Worm (Caenorhabditis elegans): ENCODE data around the gene ccm-2.

- no peak for TF ChIP-seq lsy-2 (tag; optimal IDR thresholded peaks at IDR 0.05)
- TF ChIP-seq blmp-1 (tag; optimal IDR thresholded peaks at IDR 0.05), result no peak
- no peak for TF ChIP-seq lin-32 (GFP tag; optimal IDR thresholded peaks at IDR 0.05)
- TF ChIP-seq pha-4 (tag; optimal IDR thresholded peaks at IDR 0.05), result no peak
Observed at ce11 chrIV:1853934-1854438, 19.6 kb downstream of the ccm-2 start.

Measured in whole organism, mixed stage, embryonic.